Worm (Caenorhabditis elegans) whole organism, L4/young adult: Measurements from ENCODE around the gene fip-4.
"Not testable (repeated sequence)": the region's sequence is repeated elsewhere in the genome, so short reads cannot be mapped to it uniquely, and the experiment has no call there.

Experiments used
- W03F9.2 ChIP-seq: fragments of 150-350 bp; optimal IDR thresholded peaks from 2 replicates; lab custom pipeline; 2014; ENCODE audit warnings: missing biosample characterization, missing genetic modification characterization
- dao-5 ChIP-seq: sonication (generic microtip); optimal IDR thresholded peaks from 2 replicates; lab custom pipeline; 2016; ENCODE audit warnings: missing genotype, missing genetic modification characterization, moderate library complexity, missing compliant biosample characterization
- him-1 ChIP-seq: sonication (generic microtip); optimal IDR thresholded peaks from 2 replicates; lab custom pipeline; 2016; ENCODE audit warnings: missing genotype, missing genetic modification reagents, missing genetic modification characterization, missing compliant biosample characterization

fip-4 gene

DNA sequence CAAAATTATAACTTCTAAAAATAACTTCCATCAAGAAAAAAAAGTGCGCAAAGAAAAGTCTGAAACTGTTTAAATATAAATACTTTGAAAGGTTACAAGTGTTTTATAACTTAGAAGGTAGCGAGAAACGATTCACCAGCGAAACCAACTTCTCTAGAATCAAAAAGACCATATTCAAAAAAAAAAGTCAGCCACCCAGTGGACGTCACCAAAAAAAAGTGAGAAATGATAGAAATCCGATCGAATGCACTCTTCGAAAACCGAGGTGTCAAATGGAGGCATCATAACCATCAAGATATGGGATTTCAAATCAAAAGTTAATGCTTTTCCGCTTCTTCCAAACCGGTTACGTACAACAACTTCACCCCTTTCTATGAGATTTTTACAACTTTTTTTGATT, 24.6 kb downstream of the fip-4 start:
- TF ChIP-seq W03F9.2 (tag; lab: Kevin White, UChicago) = no peak
- no peak for TF ChIP-seq him-1 (tag; lab: Kevin White, UChicago)
- no peak for TF ChIP-seq dao-5

ce11 chrV:8580961-8581360, 30.1 kb downstream of the fip-4 start, which contains the start of gene C10B5.1:
Gene C10B5.1, plus strand, starts transcription at chrV:8581261.
- TF ChIP-seq dao-5 (no peak), him-1 (tag; lab: Kevin White, UChicago) (no peak), W03F9.2 (tag; lab: Kevin White, UChicago) (no peak)

DNA sequence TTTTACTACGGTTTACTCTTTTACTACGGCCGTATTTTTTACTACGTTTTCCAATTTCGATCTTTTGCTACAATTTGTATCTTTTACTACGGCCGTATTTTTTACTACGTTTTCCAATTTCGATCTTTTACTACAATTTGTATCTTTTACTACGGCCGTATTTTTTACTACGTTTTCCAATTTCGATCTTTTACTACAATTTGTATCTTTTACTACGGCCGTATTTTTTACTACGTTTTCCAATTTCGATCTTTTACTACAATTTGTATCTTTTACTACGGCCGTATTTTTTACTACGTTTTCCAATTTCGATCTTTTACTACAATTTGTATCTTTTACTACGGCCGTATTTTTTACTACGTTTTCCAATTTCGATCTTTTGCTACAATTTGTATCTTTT, 36.3 kb downstream of the fip-4 start, which contains the start of gene F25G6.1:
Gene F25G6.1 (plus strand): TSS at position 301 of the 400 bp plus-strand sequence.
- not testable (repeated sequence) for TF ChIP-seq him-1 (tag; lab: Kevin White, UChicago); dao-5; W03F9.2 (tag; lab: Kevin White, UChicago)

ce11 chrV:8569841-8570361, 41.2 kb downstream of the fip-4 start, which contains the start of the genes F25G6.9 and symk-1:
Gene F25G6.9, minus strand, starts transcription at chrV:8570000.
Gene symk-1, plus strand, starts transcription at chrV:8570311.
- TF ChIP-seq W03F9.2 (tag; lab: Kevin White, UChicago) (peak; percentile 70), dao-5 (no peak)

- TF ChIP-seq him-1 (tag; lab: Kevin White, UChicago) (no peak), W03F9.2 (tag; lab: Kevin White, UChicago) (no peak), dao-5 (no peak)
Observed at ce11 chrV:8569172-8569571, 41.9 kb downstream of the fip-4 start.

ce11 chrV:8565075-8565474, 46.0 kb downstream of the fip-4 start, which contains the start of gene F25G6.8:
Gene F25G6.8, minus strand, starts transcription at chrV:8565175.
- TF ChIP-seq him-1 (tag; lab: Kevin White, UChicago) = no peak
- no peak for TF ChIP-seq W03F9.2 (tag; lab: Kevin White, UChicago)
- TF ChIP-seq dao-5 = no peak
